Worm (Caenorhabditis elegans) whole organism, L4 larva: ENCODE results near the gene glo-4.
A peak's percentile ranks its signal among the peaks of the same experiment; 100 is the strongest.

Experiments
- D1046.2 ChIP-seq: fragments of 200-800 bp; sonication (Bioruptor generic); IDR thresholded peaks from 2 replicates; pipeline ENCODE4 v1.3.6; 2022; ENCODE audit warnings: missing genetic modification characterization, missing compliant biosample characterization
- F26F4.8 ChIP-seq: fragments of 200-800 bp; sonication (Bioruptor generic); conservative IDR thresholded peaks from 2 replicates; pipeline ENCODE4 v1.3.6; 2022; ENCODE audit warnings: missing genetic modification characterization, missing compliant biosample characterization
- F44E2.7 ChIP-seq: fragments of 200-800 bp; sonication (Bioruptor generic); IDR thresholded peaks from 2 replicates; pipeline ENCODE4 v2.1.2; 2022; ENCODE audit warnings: missing genetic modification characterization, missing compliant biosample characterization
- F49E8.2 ChIP-seq: sonication (generic microtip); optimal IDR thresholded peaks from 2 replicates; lab custom pipeline; 2016; ENCODE audit warnings: missing compliant biosample characterization, mild to moderate bottlenecking, missing genetic modification characterization, borderline replicate concordance
- T26A8.4 ChIP-seq: fragments of 200-800 bp; sonication (Bioruptor generic); IDR thresholded peaks from 2 replicates; pipeline ENCODE4 v1.3.6; 2022; ENCODE audit warnings: missing genetic modification characterization, missing compliant biosample characterization
- Y105C5A.15 ChIP-seq: fragments of 200-800 bp; sonication (Bioruptor generic); IDR thresholded peaks from 2 replicates; pipeline ENCODE4 v1.3.6; 2022; ENCODE audit warnings: missing genetic modification characterization, missing compliant biosample characterization
- Y5F2A.4 ChIP-seq: fragments of 200-800 bp; sonication (Bioruptor generic); optimal IDR thresholded peaks from 2 replicates; lab custom pipeline; 2018; ENCODE audit warnings: mild to moderate bottlenecking, missing genetic modification characterization, missing compliant biosample characterization
- ZK337.2 ChIP-seq: fragments of 200-800 bp; sonication (Bioruptor generic); IDR thresholded peaks from 2 replicates; pipeline ENCODE4 v1.3.6; 2022; ENCODE audit warnings: missing genetic modification reagents, missing genetic modification characterization, missing compliant biosample characterization
- attf-4 ChIP-seq: sonication (generic microtip); optimal IDR thresholded peaks from 3 replicates; lab custom pipeline; 2017; ENCODE audit warnings: missing biosample characterization, missing genetic modification characterization
- ceh-20 ChIP-seq: fragments of 200-800 bp; sonication (Bioruptor generic); IDR thresholded peaks from 2 replicates; pipeline ENCODE4 v1.3.6; 2022; ENCODE audit warnings: missing genetic modification reagents, missing genetic modification characterization, missing compliant biosample characterization
- ceh-28 ChIP-seq: fragments of 150-350 bp; optimal IDR thresholded peaks from 2 replicates; lab custom pipeline; 2014; ENCODE audit warnings: missing biosample characterization, missing genetic modification reagents, missing genetic modification characterization
- ceh-82 ChIP-seq: sonication (generic microtip); optimal IDR thresholded peaks from 2 replicates; lab custom pipeline; 2017; ENCODE audit warnings: missing biosample characterization, missing genetic modification characterization
- cey-2 ChIP-seq: sonication (generic microtip); optimal IDR thresholded peaks from 3 replicates; lab custom pipeline; 2017; ENCODE audit warnings: missing genetic modification characterization, mild to moderate bottlenecking, missing compliant biosample characterization, antibody characterized with exemption, borderline replicate concordance; ENCODE audit not compliant: insufficient read depth
- daf-12 ChIP-seq: fragments of 150-350 bp; optimal IDR thresholded peaks from 2 replicates; lab custom pipeline; 2014; ENCODE audit warnings: missing biosample characterization, missing genetic modification reagents, missing genetic modification characterization
- daf-19 ChIP-seq: fragments of 200-800 bp; sonication (Bioruptor generic); conservative IDR thresholded peaks from 2 replicates; pipeline ENCODE4 v1.3.6; 2022; ENCODE audit warnings: missing genetic modification characterization, missing compliant biosample characterization
- daf-8 ChIP-seq: fragments of 200-800 bp; sonication (Bioruptor generic); IDR thresholded peaks from 2 replicates; pipeline ENCODE4 v1.3.6; 2022; ENCODE audit warnings: missing genetic modification characterization, missing compliant biosample characterization
- dmd-6 ChIP-seq: fragments of 200-800 bp; sonication (Bioruptor generic); IDR thresholded peaks from 2 replicates; pipeline ENCODE4 v1.3.6; 2022; ENCODE audit warnings: missing genetic modification reagents, missing genetic modification characterization, missing compliant biosample characterization
- dmd-9 ChIP-seq: fragments of 200-800 bp; sonication (Bioruptor generic); IDR thresholded peaks from 2 replicates; pipeline ENCODE4 v1.3.6; 2022; ENCODE audit warnings: missing genetic modification reagents, missing genetic modification characterization, missing compliant biosample characterization
- dpl-1 ChIP-seq: fragments of 150-350 bp; optimal IDR thresholded peaks from 2 replicates; lab custom pipeline; 2014; ENCODE audit warnings: missing biosample characterization, missing genetic modification reagents, missing genetic modification characterization
- hlh-11 ChIP-seq: fragments of 200-800 bp; sonication (Bioruptor generic); optimal IDR thresholded peaks from 2 replicates; lab custom pipeline; 2018; ENCODE audit warnings: mild to moderate bottlenecking, missing genetic modification characterization, missing compliant biosample characterization
- jun-1 ChIP-seq: fragments of 150-350 bp; optimal IDR thresholded peaks from 2 replicates; lab custom pipeline; 2014; ENCODE audit warnings: missing biosample characterization, missing genetic modification reagents, missing genetic modification characterization
- lin-29 ChIP-seq: fragments of 200-800 bp; sonication (Bioruptor generic); IDR thresholded peaks from 2 replicates; pipeline ENCODE4 v1.3.6; 2022; ENCODE audit warnings: missing genetic modification reagents, missing genetic modification characterization, missing compliant biosample characterization
- madf-9 ChIP-seq: fragments of 200-800 bp; sonication (Bioruptor generic); conservative IDR thresholded peaks from 2 replicates; pipeline ENCODE4 v1.3.6; 2022; ENCODE audit warnings: missing genetic modification reagents, missing genetic modification characterization, missing compliant biosample characterization
- mep-1 ChIP-seq: fragments of 150-350 bp; sonication (generic microtip); optimal IDR thresholded peaks from 3 replicates; lab custom pipeline; 2014; ENCODE audit warnings: missing biosample characterization, missing genetic modification characterization
- mes-2 ChIP-seq: sonication (generic microtip); optimal IDR thresholded peaks from 2 replicates; lab custom pipeline; 2016; ENCODE audit warnings: missing genotype, mild to moderate bottlenecking, missing genetic modification characterization, missing compliant biosample characterization; ENCODE audit not compliant: poor library complexity, severe bottlenecking
- mxl-2 ChIP-seq: fragments of 200-800 bp; sonication (Bioruptor generic); conservative IDR thresholded peaks from 2 replicates; pipeline ENCODE4 v1.3.6; 2022; ENCODE audit warnings: missing genetic modification reagents, missing genetic modification characterization, missing compliant biosample characterization
- nhr-111 ChIP-seq: fragments of 200-800 bp; sonication (Bioruptor generic); optimal IDR thresholded peaks from 2 replicates; lab custom pipeline; 2018; ENCODE audit warnings: mild to moderate bottlenecking, missing genetic modification characterization, missing compliant biosample characterization
- nhr-25 ChIP-seq: sonication (generic microtip); optimal IDR thresholded peaks from 2 replicates; lab custom pipeline; 2017; ENCODE audit warnings: missing genetic modification characterization, mild to moderate bottlenecking, missing compliant biosample characterization, antibody characterized with exemption, moderate library complexity, borderline replicate concordance; ENCODE audit not compliant: insufficient read depth
- nhr-41 ChIP-seq: fragments of 200-800 bp; sonication (Bioruptor generic); IDR thresholded peaks from 2 replicates; pipeline ENCODE4 v1.3.6; 2022; ENCODE audit warnings: missing genetic modification reagents, missing genetic modification characterization, missing compliant biosample characterization
- skn-1 ChIP-seq: fragments of 150-350 bp; optimal IDR thresholded peaks from 2 replicates; lab custom pipeline; 2014; ENCODE audit warnings: missing biosample characterization, missing genetic modification characterization
- snpc-1.2 ChIP-seq: fragments of 200-800 bp; sonication (Bioruptor generic); IDR thresholded peaks from 2 replicates; pipeline ENCODE4 v1.3.6; 2022; ENCODE audit warnings: missing genetic modification reagents, missing genetic modification characterization, missing compliant biosample characterization
- unc-130 ChIP-seq: sonication (generic microtip); optimal IDR thresholded peaks from 2 replicates; lab custom pipeline; 2016; ENCODE audit warnings: missing genetic modification reagents, missing genetic modification characterization, missing compliant biosample characterization
- unc-39 ChIP-seq: sonication (generic microtip); optimal IDR thresholded peaks from 2 replicates; lab custom pipeline; 2017; ENCODE audit warnings: missing biosample characterization, missing genetic modification characterization
- unc-62 ChIP-seq, 3 experiments: fragments of 150-350 bp in 1 of 3; sonication (generic microtip); optimal IDR thresholded peaks in 2 of 3; peaks in 1 of 3; 1 replicate in 1 of 3; 2 replicates in 2 of 3; lab custom pipeline; 2014 to 2017; ENCODE audit warnings: missing biosample characterization in 3 of 3, missing genetic modification characterization in 3 of 3, missing genetic modification reagents in 3 of 3, missing genotype in 1 of 3
- vab-7 ChIP-seq: fragments of 200-800 bp; sonication (Bioruptor generic); IDR thresholded peaks from 2 replicates; pipeline ENCODE4 v1.3.6; 2022; ENCODE audit warnings: missing genetic modification reagents, missing genetic modification characterization, missing compliant biosample characterization
- zag-1 ChIP-seq: fragments of 150-350 bp; optimal IDR thresholded peaks from 2 replicates; lab custom pipeline; 2014; ENCODE audit warnings: missing biosample characterization, missing genetic modification characterization
- zfp-3 ChIP-seq: fragments of 200-800 bp; sonication (Bioruptor generic); conservative IDR thresholded peaks from 2 replicates; pipeline ENCODE4 v1.3.6; 2022; ENCODE audit warnings: missing genetic modification reagents, missing genetic modification characterization, missing compliant biosample characterization
- ztf-7 ChIP-seq: fragments of 150-350 bp; optimal IDR thresholded peaks from 2 replicates; lab custom pipeline; 2014; ENCODE audit warnings: missing biosample characterization, missing genetic modification characterization

The glo-4 gene

DNA sequence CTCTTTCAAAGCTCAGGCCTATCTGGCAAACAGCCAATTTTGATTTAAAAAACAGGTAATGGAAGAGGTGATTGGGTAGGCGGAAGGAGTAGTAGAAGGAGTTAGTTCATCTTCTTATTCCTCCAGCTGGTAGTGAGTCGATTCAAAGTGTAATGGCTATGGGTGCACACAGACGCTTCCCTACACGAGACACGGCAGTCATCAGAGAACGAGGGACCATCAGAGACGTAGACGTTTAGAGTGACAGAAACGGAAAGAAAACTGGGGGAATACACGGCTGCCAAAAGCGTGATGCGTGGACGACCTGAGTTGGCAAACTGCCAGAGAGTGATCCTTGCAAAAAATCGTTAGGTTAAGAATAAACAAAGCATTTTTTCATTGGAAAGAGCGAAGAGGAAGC lies 4.4 kb upstream of the glo-4 start (continued):
- TF ChIP-seq madf-9: no peak
- TF ChIP-seq hlh-11: peak; percentile 52
- TF ChIP-seq dmd-6: no peak
- TF ChIP-seq nhr-111: no peak
- TF ChIP-seq ztf-7: no peak
- no peak for TF ChIP-seq Y105C5A.15 (GFP tag; lab: Robert Waterston, UW)
- no peak for TF ChIP-seq mep-1
- no peak for TF ChIP-seq D1046.2 (GFP tag; lab: Robert Waterston, UW)
- TF ChIP-seq daf-12 (tag; lab: Kevin White, UChicago): no peak
- TF ChIP-seq zfp-3 (GFP tag; lab: Robert Waterston, UW): no peak
- TF ChIP-seq dmd-9: no peak
- no peak for TF ChIP-seq cey-2 (tag; lab: Kevin White, UChicago)
- no peak for TF ChIP-seq ZK337.2 (GFP tag; lab: Robert Waterston, UW)
- TF ChIP-seq F49E8.2: no peak
- TF ChIP-seq dpl-1 (GFP tag; lab: Kevin White, UChicago): no peak
- no peak for TF ChIP-seq unc-39 (tag; lab: Kevin White, UChicago)
- no peak for TF ChIP-seq zag-1 (tag; lab: Kevin White, UChicago)
- no peak for TF ChIP-seq F26F4.8 (GFP tag; lab: Robert Waterston, UW)
- no peak for TF ChIP-seq nhr-41
- no peak for TF ChIP-seq ceh-82
- TF ChIP-seq mxl-2 (GFP tag; lab: Robert Waterston, UW): no peak
- TF ChIP-seq daf-8 (GFP tag; lab: Robert Waterston, UW): no peak
- TF ChIP-seq, all 104 proteins: peak for 8

ce11 chrV:9246260-9246659 lies 3.2 kb upstream of the glo-4 start, which contains the start of gene aat-2:
TSS of gene aat-2 (minus strand) at chrV:9246360.
- TF ChIP-seq mes-2: no peak
- peak in 1 of 2 experiments; percentile 30 for TF ChIP-seq unc-62 (GFP tag; optimal IDR thresholded peaks at IDR 0.05 in 1 of 2; lab: Kevin White, UChicago)
- no peak for TF ChIP-seq unc-62 (tag; optimal IDR thresholded peaks at IDR 0.05; lab: Kevin White, UChicago)
- no peak for TF ChIP-seq zag-1 (tag; lab: Kevin White, UChicago)
- no peak for TF ChIP-seq F49E8.2

DNA sequence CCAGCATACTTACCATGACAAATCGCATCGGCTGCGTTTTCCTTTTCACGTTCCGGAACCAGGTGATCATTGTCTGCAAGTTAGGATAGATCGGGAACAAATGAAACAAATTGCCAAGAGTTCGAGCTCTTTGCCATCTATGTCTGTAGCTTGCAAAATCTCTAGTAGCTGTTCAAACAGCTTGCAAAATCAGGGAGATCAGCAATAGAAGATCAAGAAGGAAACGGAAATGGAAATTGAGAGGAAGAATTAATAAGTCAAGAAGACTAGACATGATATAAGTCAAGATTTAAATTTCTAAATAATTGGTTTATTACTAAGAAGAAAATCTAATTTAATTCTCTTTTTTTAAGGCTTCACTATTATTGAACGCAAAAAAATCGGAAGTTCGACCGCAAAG lies 10.7 kb downstream of the glo-4 start, which contains the start of gene F07C3.3:
TSS of gene F07C3.3 (minus strand) at position 101 of the 400 bp plus-strand sequence.
- TF ChIP-seq unc-130 (GFP tag; lab: Kevin White, UChicago) (no peak), skn-1 (tag; lab: Kevin White, UChicago) (no peak), Y5F2A.4 (GFP tag; lab: Kevin White, UChicago) (no peak), T26A8.4 (GFP tag; lab: Robert Waterston, UW) (no peak), snpc-1.2 (GFP tag; lab: Robert Waterston, UW) (no peak), vab-7 (GFP tag; lab: Robert Waterston, UW) (no peak), F44E2.7 (GFP tag; lab: Robert Waterston, UW) (no peak), jun-1 (tag; lab: Kevin White, UChicago) (no peak), ZK337.2 (GFP tag; lab: Robert Waterston, UW) (no peak), cey-2 (tag; lab: Kevin White, UChicago) (no peak), nhr-25 (tag; lab: Kevin White, UChicago) (no peak), lin-29 (GFP tag; lab: Robert Waterston, UW) (no peak), daf-19 (GFP tag; lab: Robert Waterston, UW) (no peak), ceh-20 (GFP tag; lab: Robert Waterston, UW) (no peak), attf-4 (tag; lab: Kevin White, UChicago) (no peak), ceh-28 (no peak), mep-1 (no peak)
- TF ChIP-seq, all 104 proteins: peak for 0
